Fruit fly (Drosophila melanogaster) whole organism, embryonic: ENCODE results near the gene cnc.

Experiments used
- Adf1 ChIP-seq: fragments of 200-800 bp; sonication (Bioruptor generic); IDR thresholded peaks from 2 replicates; pipeline ENCODE4 v1.3.6; 2022; ENCODE audit warnings: missing biosample characterization, missing genetic modification characterization
- Asciz ChIP-seq: fragments of 200-800 bp; sonication (Bioruptor generic); optimal IDR thresholded peaks from 2 replicates; lab custom pipeline; 2017; ENCODE audit warnings: missing biosample characterization, mild to moderate bottlenecking, missing genetic modification characterization, missing genetic modification reagents
- B-H1 ChIP-seq: fragments of 200-800 bp; sonication (Bioruptor generic); IDR thresholded peaks from 3 replicates; pipeline ENCODE4 v1.3.6; 2022; ENCODE audit warnings: missing biosample characterization, missing genetic modification characterization
- Bteb2 ChIP-seq: fragments of 200-800 bp; sonication (Bioruptor generic); optimal IDR thresholded peaks from 2 replicates; lab custom pipeline; 2016; ENCODE audit warnings: missing biosample characterization, missing genetic modification characterization
- CG10979 ChIP-seq: fragments of 200-800 bp; sonication (Bioruptor generic); optimal IDR thresholded peaks from 2 replicates; lab custom pipeline; 2018; ENCODE audit warnings: missing biosample characterization, mild to moderate bottlenecking, missing genetic modification characterization, moderate library complexity
- CG13775 ChIP-seq: fragments of 200-800 bp; sonication (Bioruptor generic); optimal IDR thresholded peaks from 3 replicates; lab custom pipeline; 2017; ENCODE audit warnings: missing biosample characterization, mild to moderate bottlenecking, missing genetic modification characterization
- CG14710 ChIP-seq: fragments of 200-800 bp; sonication (Bioruptor generic); optimal IDR thresholded peaks from 3 replicates; lab custom pipeline; 2019; ENCODE audit warnings: missing biosample characterization, mild to moderate bottlenecking, missing genetic modification characterization, moderate library complexity
- CG15073 ChIP-seq: fragments of 200-800 bp; sonication (Bioruptor generic); optimal IDR thresholded peaks from 2 replicates; lab custom pipeline; 2016; ENCODE audit warnings: missing biosample characterization, missing genetic modification characterization
- CG1529 ChIP-seq: fragments of 200-800 bp; sonication (Bioruptor generic); optimal IDR thresholded peaks from 3 replicates; lab custom pipeline; 2018; ENCODE audit warnings: missing biosample characterization, missing genetic modification characterization
- CG15696 ChIP-seq: fragments of 200-800 bp; sonication (Bioruptor generic); optimal IDR thresholded peaks from 2 replicates; lab custom pipeline; 2019; ENCODE audit warnings: missing biosample characterization, mild to moderate bottlenecking, missing genetic modification characterization, moderate library complexity
- CG1603 ChIP-seq: fragments of 200-800 bp; sonication (Bioruptor generic); optimal IDR thresholded peaks from 2 replicates; lab custom pipeline; 2019; ENCODE audit warnings: missing biosample characterization, mild to moderate bottlenecking, missing genetic modification characterization, moderate library complexity
- CG18262 ChIP-seq: fragments of 200-800 bp; optimal IDR thresholded peaks from 3 replicates; lab custom pipeline; 2019; ENCODE audit warnings: missing biosample characterization, mild to moderate bottlenecking, missing genetic modification characterization, moderate library complexity
- CG2116 ChIP-seq: fragments of 200-800 bp; sonication (Bioruptor generic); optimal IDR thresholded peaks from 3 replicates; lab custom pipeline; 2018; ENCODE audit warnings: missing biosample characterization, mild to moderate bottlenecking, missing genetic modification characterization
- CG2875 ChIP-seq: fragments of 200-800 bp; sonication (Bioruptor generic); optimal IDR thresholded peaks from 2 replicates; lab custom pipeline; 2017; ENCODE audit warnings: missing biosample characterization, mild to moderate bottlenecking, missing genetic modification characterization, missing genetic modification reagents
- CG2889 ChIP-seq: fragments of 200-800 bp; sonication (Bioruptor generic); IDR thresholded peaks from 3 replicates; pipeline ENCODE4 v1.3.6; 2022; ENCODE audit warnings: missing biosample characterization, missing genetic modification characterization
- CG33213 ChIP-seq: fragments of 200-800 bp; sonication (Bioruptor generic); optimal IDR thresholded peaks from 3 replicates; lab custom pipeline; 2016; ENCODE audit warnings: missing biosample characterization, missing genetic modification characterization
- CG4328 ChIP-seq: fragments of 200-800 bp; sonication (Bioruptor generic); optimal IDR thresholded peaks from 3 replicates; lab custom pipeline; 2017; ENCODE audit warnings: missing biosample characterization, missing genetic modification reagents, missing genetic modification characterization
- CG6683 ChIP-seq: fragments of 200-800 bp; sonication (Bioruptor generic); optimal IDR thresholded peaks from 2 replicates; lab custom pipeline; 2017; ENCODE audit warnings: missing biosample characterization, mild to moderate bottlenecking, missing genetic modification characterization, missing genetic modification reagents
- CG6854 ChIP-seq: fragments of 200-800 bp; sonication (Bioruptor generic); optimal IDR thresholded peaks from 3 replicates; lab custom pipeline; 2017; ENCODE audit warnings: missing biosample characterization, mild to moderate bottlenecking, missing genetic modification characterization
- CG8765 ChIP-seq: fragments of 200-800 bp; sonication (Bioruptor generic); IDR thresholded peaks from 2 replicates; pipeline ENCODE4 v1.3.6; 2022; ENCODE audit warnings: missing biosample characterization, missing genetic modification characterization
- CG9932 ChIP-seq: fragments of 200-800 bp; sonication (Bioruptor generic); IDR thresholded peaks from 2 replicates; pipeline ENCODE4 v1.3.6; 2022; ENCODE audit warnings: missing biosample characterization, missing genetic modification characterization
- Chrac-16 ChIP-seq: fragments of 200-800 bp; sonication (Bioruptor generic); optimal IDR thresholded peaks from 3 replicates; lab custom pipeline; 2016; ENCODE audit warnings: missing biosample characterization, missing genetic modification characterization
- Dbx ChIP-seq: fragments of 200-800 bp; sonication (Bioruptor generic); IDR thresholded peaks from 3 replicates; pipeline ENCODE4 v1.3.6; 2022; ENCODE audit warnings: missing biosample characterization, missing genetic modification characterization
- Deaf1 ChIP-seq: fragments of 200-800 bp; optimal IDR thresholded peaks from 3 replicates; lab custom pipeline; 2019; ENCODE audit warnings: missing biosample characterization, mild to moderate bottlenecking, missing genetic modification characterization, moderate library complexity
- Dfd ChIP-seq, 2 experiments: fragments of >200 bp; optimal IDR thresholded peaks; 2 replicates each; lab custom pipeline; 2017; ENCODE audit warnings: missing biosample characterization in 2 of 2, missing genetic modification characterization in 2 of 2
- Dref ChIP-seq: fragments of 200-800 bp; sonication (Bioruptor generic); IDR thresholded peaks from 2 replicates; pipeline ENCODE4 v1.3.6; 2022; ENCODE audit warnings: missing biosample characterization, missing genetic modification characterization
- Elba2 ChIP-seq: fragments of 200-800 bp; sonication (Bioruptor generic); optimal IDR thresholded peaks from 3 replicates; lab custom pipeline; 2016; ENCODE audit warnings: missing biosample characterization, missing genetic modification characterization
- Fer1 ChIP-seq: fragments of 200-800 bp; sonication (Bioruptor generic); optimal IDR thresholded peaks from 2 replicates; lab custom pipeline; 2017; ENCODE audit warnings: missing biosample characterization, mild to moderate bottlenecking, missing genetic modification characterization
- Fer3 ChIP-seq: fragments of 200-800 bp; sonication (Bioruptor generic); optimal IDR thresholded peaks from 2 replicates; lab custom pipeline; 2018; ENCODE audit warnings: missing biosample characterization, mild to moderate bottlenecking, missing genetic modification characterization, moderate library complexity
- Hr3 ChIP-seq: fragments of 200-800 bp; sonication (Bioruptor generic); optimal IDR thresholded peaks from 3 replicates; lab custom pipeline; 2016; ENCODE audit warnings: missing biosample characterization, missing genetic modification characterization
- Lim3 ChIP-seq: fragments of 200-800 bp; sonication (Bioruptor generic); IDR thresholded peaks from 2 replicates; pipeline ENCODE4 v1.3.6; 2022; ENCODE audit warnings: missing biosample characterization, missing genetic modification characterization
- Myb ChIP-seq: fragments of 200-800 bp; sonication (Bioruptor generic); optimal IDR thresholded peaks from 2 replicates; lab custom pipeline; 2016; ENCODE audit warnings: missing biosample characterization, missing genetic modification characterization
- NC2β ChIP-seq: fragments of 200-800 bp; sonication (Bioruptor generic); optimal IDR thresholded peaks from 2 replicates; lab custom pipeline; 2016; ENCODE audit warnings: missing biosample characterization, missing genetic modification characterization
- NFAT ChIP-seq: fragments of 200-800 bp; sonication (Bioruptor generic); IDR thresholded peaks from 2 replicates; pipeline ENCODE4 v1.3.6; 2022; ENCODE audit warnings: missing biosample characterization, missing genetic modification characterization
- Oli ChIP-seq: fragments of 200-800 bp; sonication (Bioruptor generic); optimal IDR thresholded peaks from 2 replicates; lab custom pipeline; 2018; ENCODE audit warnings: missing biosample characterization, mild to moderate bottlenecking, missing genetic modification characterization, moderate library complexity
- Spps ChIP-seq: fragments of 200-800 bp; sonication (Bioruptor generic); optimal IDR thresholded peaks from 2 replicates; lab custom pipeline; 2018; ENCODE audit warnings: missing biosample characterization, mild to moderate bottlenecking, missing genetic modification characterization
- Sry-δ ChIP-seq: fragments of 200-800 bp; sonication (Bioruptor generic); optimal IDR thresholded peaks from 2 replicates; lab custom pipeline; 2016; ENCODE audit warnings: missing biosample characterization, missing genetic modification characterization
- bcd ChIP-seq: fragments of 200-800 bp; sonication (Bioruptor generic); optimal IDR thresholded peaks from 2 replicates; lab custom pipeline; 2017; ENCODE audit warnings: missing biosample characterization, mild to moderate bottlenecking, missing genetic modification characterization
- da ChIP-seq: fragments of 200-800 bp; sonication (Bioruptor generic); optimal IDR thresholded peaks from 2 replicates; lab custom pipeline; 2016; ENCODE audit warnings: missing biosample characterization, missing genetic modification characterization
- danr ChIP-seq: fragments of 200-800 bp; sonication (Bioruptor generic); IDR thresholded peaks from 2 replicates; pipeline ENCODE4 v1.3.6; 2022; ENCODE audit warnings: missing biosample characterization, missing genetic modification characterization
- dati ChIP-seq: fragments of 200-800 bp; sonication (Bioruptor generic); IDR thresholded peaks from 2 replicates; pipeline ENCODE4 v1.3.6; 2022; ENCODE audit warnings: missing biosample characterization, missing genetic modification characterization
- gce ChIP-seq: fragments of 200-800 bp; sonication (Bioruptor generic); IDR thresholded peaks from 3 replicates; pipeline ENCODE4 v1.3.6; 2022; ENCODE audit warnings: missing biosample characterization, missing genetic modification characterization
- grau ChIP-seq: fragments of 200-800 bp; optimal IDR thresholded peaks from 3 replicates; lab custom pipeline; 2019; ENCODE audit warnings: missing biosample characterization, mild to moderate bottlenecking, missing genetic modification characterization, moderate library complexity
- klu ChIP-seq: fragments of 200-800 bp; sonication (Bioruptor generic); IDR thresholded peaks from 2 replicates; pipeline ENCODE4 v1.3.6; 2022; ENCODE audit warnings: missing biosample characterization, missing genetic modification characterization
- nerfin-1 ChIP-seq: fragments of 200-800 bp; sonication (Bioruptor generic); optimal IDR thresholded peaks from 3 replicates; lab custom pipeline; 2019; ENCODE audit warnings: missing biosample characterization, mild to moderate bottlenecking, missing genetic modification characterization, moderate library complexity
- onecut ChIP-seq: fragments of 200-800 bp; sonication (Bioruptor generic); IDR thresholded peaks from 2 replicates; pipeline ENCODE4 v1.3.6; 2022; ENCODE audit warnings: missing biosample characterization, missing genetic modification characterization
- row ChIP-seq: fragments of 200-800 bp; sonication (Bioruptor generic); IDR thresholded peaks from 3 replicates; pipeline ENCODE4 v1.3.6; 2022; ENCODE audit warnings: missing biosample characterization, missing genetic modification characterization
- slbo ChIP-seq: fragments of 200-800 bp; sonication (Bioruptor generic); IDR thresholded peaks from 2 replicates; pipeline ENCODE4 v1.3.6; 2022; ENCODE audit warnings: missing biosample characterization, missing genetic modification characterization
- stc ChIP-seq: fragments of 200-800 bp; sonication (Bioruptor generic); IDR thresholded peaks from 2 replicates; pipeline ENCODE4 v1.3.6; 2022; ENCODE audit warnings: missing biosample characterization, missing genetic modification characterization
- zfh2 ChIP-seq: fragments of 200-800 bp; sonication (Bioruptor generic); optimal IDR thresholded peaks from 2 replicates; lab custom pipeline; 2016; ENCODE audit warnings: missing biosample characterization, missing genetic modification characterization

Gene cnc

dm6 chr3R:23225266-23225665 is 1.2 kb downstream of the cnc start (continued):
- TF ChIP-seq CG15696 (no peak), Fer1 (peak; percentile 66), CG13775 (GFP tag; lab: Kevin White, UChicago) (peak; percentile 24), CG1529 (GFP tag; lab: Kevin White, UChicago) (no peak), row (GFP tag; lab: Robert Waterston, UW) (peak; percentile 38; the same call in 1 of the 3 replicates), nerfin-1 (tag; lab: Kevin White, UChicago) (no peak), Asciz (peak; percentile 27), CG4328 (peak; percentile 16), NFAT (GFP tag; lab: Robert Waterston, UW) (peak; percentile 50), Oli (tag; lab: Kevin White, UChicago) (peak; percentile 3), CG2116 (GFP tag; lab: Kevin White, UChicago) (peak; percentile 7), NC2β (GFP tag; lab: Kevin White, UChicago) (peak; percentile 3), B-H1 (GFP tag; lab: Robert Waterston, UW) (no peak; the same call in 2 of the 3 replicates), Myb (GFP tag; lab: Kevin White, UChicago) (peak; percentile 17), Dbx (GFP tag; lab: Robert Waterston, UW) (peak; percentile 52; the same call in 2 of the 3 replicates), Deaf1 (no peak)
- TF ChIP-seq, all 482 proteins: peak for 163

dm6 chr3R:23223151-23223810 is 3.2 kb downstream of the cnc start:
- TF ChIP-seq CG33213 (GFP tag; lab: Kevin White, UChicago) (no peak), dati (GFP tag; lab: Robert Waterston, UW) (no peak), CG18262 (tag; lab: Kevin White, UChicago) (no peak), CG2875 (GFP tag; lab: Kevin White, UChicago) (no peak), Sry-δ (GFP tag; lab: Kevin White, UChicago) (no peak), stc (GFP tag; lab: Robert Waterston, UW) (no peak), CG6854 (GFP tag; lab: Kevin White, UChicago) (no peak), grau (peak; percentile 75), slbo (GFP tag; lab: Robert Waterston, UW) (peak; percentile 34; the same call in 1 of the 2 replicates), Hr3 (no peak), Asciz (peak; percentile 16), NFAT (GFP tag; lab: Robert Waterston, UW) (0 out of 2 replicates have a peak, but pooled peaks have one; percentile 24), klu (GFP tag; lab: Robert Waterston, UW) (no peak), CG15073 (no peak), Spps (tag; lab: Kevin White, UChicago) (no peak), Dref (GFP tag; lab: Robert Waterston, UW) (no peak), zfh2 (GFP tag; lab: Kevin White, UChicago) (no peak), CG14710 (tag; lab: Kevin White, UChicago) (no peak), da (GFP tag; lab: Kevin White, UChicago) (no peak), gce (GFP tag; lab: Robert Waterston, UW) (no peak), Chrac-16 (GFP tag; lab: Kevin White, UChicago) (no peak), CG1603 (no peak), Lim3 (no peak), Bteb2 (no peak), CG10979 (tag; lab: Kevin White, UChicago) (no peak), CG2889 (no peak), bcd (GFP tag; lab: Kevin White, UChicago) (no peak), CG6683 (GFP tag; lab: Kevin White, UChicago) (no peak), Elba2 (GFP tag; lab: Kevin White, UChicago) (no peak), CG8765 (GFP tag; lab: Robert Waterston, UW) (no peak), Dfd (GFP tag; optimal IDR thresholded peaks at IDR 0.05; lab: Kevin White, UChicago) (no peak), Fer3 (tag; lab: Kevin White, UChicago) (no peak), CG9932 (GFP tag; lab: Robert Waterston, UW) (no peak), danr (GFP tag; lab: Robert Waterston, UW) (no peak), Adf1 (GFP tag; lab: Robert Waterston, UW) (no peak), onecut (GFP tag; lab: Robert Waterston, UW) (no peak)
